Fruit fly (Drosophila melanogaster) whole organism, pupa: ENCODE data around the gene rut.

Source experiments
- CG10348 ChIP-seq: fragments of 200-800 bp; sonication (Bioruptor generic); IDR thresholded peaks from 2 replicates; pipeline ENCODE4 v1.3.6; 2022; ENCODE audit warnings: missing biosample characterization, missing genetic modification characterization
- CG12605 ChIP-seq: fragments of 200-800 bp; sonication (Bioruptor generic); IDR thresholded peaks from 2 replicates; pipeline ENCODE4 v1.3.6; 2022; ENCODE audit warnings: missing biosample characterization, missing genetic modification characterization
- CG13204 ChIP-seq: fragments of 200-800 bp; sonication (Bioruptor generic); optimal IDR thresholded peaks from 2 replicates; lab custom pipeline; 2018; ENCODE audit warnings: missing biosample characterization, mild to moderate bottlenecking, missing genetic modification characterization, moderate library complexity
- CG14655 ChIP-seq: fragments of 200-800 bp; sonication (Bioruptor generic); optimal IDR thresholded peaks from 3 replicates; lab custom pipeline; 2017; ENCODE audit warnings: mild to moderate bottlenecking, missing biosample characterization, missing genetic modification reagents, missing genetic modification characterization
- CG15710 ChIP-seq: fragments of 200-800 bp; sonication (Bioruptor generic); optimal IDR thresholded peaks from 2 replicates; lab custom pipeline; 2018; ENCODE audit warnings: missing biosample characterization, mild to moderate bottlenecking, missing genetic modification characterization, moderate library complexity
- CG17806 ChIP-seq: fragments of 200-800 bp; sonication (Bioruptor generic); optimal IDR thresholded peaks from 2 replicates; lab custom pipeline; 2018; ENCODE audit warnings: missing biosample characterization, mild to moderate bottlenecking, missing genetic modification characterization, moderate library complexity
- CG32121 ChIP-seq: fragments of 200-800 bp; sonication (Bioruptor generic); IDR thresholded peaks from 2 replicates; pipeline ENCODE4 v1.3.6; 2022; ENCODE audit warnings: missing biosample characterization, missing genetic modification characterization
- CG34367 ChIP-seq: fragments of 200-800 bp; sonication (Bioruptor generic); optimal IDR thresholded peaks from 2 replicates; lab custom pipeline; 2018; ENCODE audit warnings: missing biosample characterization, mild to moderate bottlenecking, missing genetic modification characterization
- CG4496 ChIP-seq: fragments of 200-800 bp; sonication (Bioruptor generic); IDR thresholded peaks from 3 replicates; pipeline ENCODE4 v1.3.6; 2022; ENCODE audit warnings: missing biosample characterization, missing genetic modification characterization
- CG8159 ChIP-seq: fragments of 200-800 bp; sonication (Bioruptor generic); optimal IDR thresholded peaks from 3 replicates; lab custom pipeline; 2018; ENCODE audit warnings: missing biosample characterization, mild to moderate bottlenecking, missing genetic modification characterization, moderate library complexity
- CG8301 ChIP-seq: fragments of 200-800 bp; sonication (Bioruptor generic); optimal IDR thresholded peaks from 2 replicates; lab custom pipeline; 2018; ENCODE audit warnings: missing biosample characterization, mild to moderate bottlenecking, missing genetic modification characterization
- CG9948 ChIP-seq: fragments of 200-800 bp; sonication (Bioruptor generic); optimal IDR thresholded peaks from 2 replicates; lab custom pipeline; 2018; ENCODE audit warnings: missing biosample characterization, mild to moderate bottlenecking, missing genetic modification characterization, moderate library complexity
- D1 ChIP-seq: fragments of 200-800 bp; sonication (Bioruptor generic); optimal IDR thresholded peaks from 2 replicates; lab custom pipeline; 2018; ENCODE audit warnings: missing biosample characterization, mild to moderate bottlenecking, missing genetic modification characterization, moderate library complexity
- EcR ChIP-seq: fragments of 200-800 bp; sonication (Bioruptor generic); optimal IDR thresholded peaks from 3 replicates; lab custom pipeline; 2019; ENCODE audit warnings: missing biosample characterization, missing genetic modification characterization, mild to moderate bottlenecking, moderate library complexity, missing genetic modification reagents
- Ets98B ChIP-seq: fragments of 200-800 bp; sonication (Bioruptor generic); IDR thresholded peaks from 2 replicates; pipeline ENCODE4 v1.3.6; 2022; ENCODE audit warnings: missing biosample characterization, missing genetic modification characterization
- Pif1A ChIP-seq: fragments of 200-800 bp; sonication (Bioruptor generic); optimal IDR thresholded peaks from 3 replicates; lab custom pipeline; 2016; ENCODE audit warnings: missing biosample characterization, missing genetic modification characterization
- Pif1B ChIP-seq: fragments of 200-800 bp; sonication (Bioruptor generic); optimal IDR thresholded peaks from 3 replicates; lab custom pipeline; 2016; ENCODE audit warnings: missing biosample characterization, missing genetic modification characterization
- Snoo ChIP-seq: fragments of 200-800 bp; sonication (Bioruptor generic); optimal IDR thresholded peaks from 3 replicates; lab custom pipeline; 2017; ENCODE audit warnings: missing biosample characterization, mild to moderate bottlenecking, missing genetic modification characterization, inconsistent platforms
- fd96Ca ChIP-seq: fragments of 200-800 bp; sonication (Bioruptor generic); IDR thresholded peaks from 3 replicates; pipeline ENCODE4 v1.3.6; 2022; ENCODE audit warnings: missing biosample characterization, missing genetic modification characterization
- gl ChIP-seq: fragments of 200-800 bp; sonication (Bioruptor generic); optimal IDR thresholded peaks from 2 replicates; lab custom pipeline; 2018; ENCODE audit warnings: missing biosample characterization, mild to moderate bottlenecking, missing genetic modification characterization
- rn ChIP-seq: fragments of 200-800 bp; sonication (Bioruptor generic); IDR thresholded peaks from 2 replicates; pipeline ENCODE4 v1.3.6; 2022; ENCODE audit warnings: missing biosample characterization, missing genetic modification characterization

Gene rut

DNA sequence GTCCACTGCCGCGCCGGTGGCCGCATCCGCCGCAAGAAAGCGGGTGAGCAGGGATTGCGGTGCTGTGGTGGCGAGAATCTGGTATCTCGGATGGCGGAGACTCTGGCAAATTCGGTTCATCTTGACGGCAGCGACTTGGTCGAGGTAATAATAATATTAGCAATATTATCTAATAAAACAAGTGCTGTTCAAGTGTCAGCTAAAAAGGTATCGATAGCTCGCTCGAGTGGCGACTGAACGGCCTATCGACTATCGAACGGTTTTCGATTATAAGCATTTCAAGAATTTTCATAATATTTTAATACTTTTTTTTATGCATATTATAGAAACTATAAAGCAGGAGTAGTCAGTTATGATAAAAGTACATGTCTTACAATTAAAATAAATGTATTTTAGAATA lies 12.1 kb upstream of the rut start, which contains the start of gene Grx5:
Gene Grx5, minus strand, starts transcription at position 216 of the 400 bp plus-strand sequence.
- TF ChIP-seq EcR (no peak), CG17806 (no peak), CG13204 (GFP tag; lab: Kevin White, UChicago) (no peak), CG8159 (tag; lab: Kevin White, UChicago) (no peak), CG8301 (tag; lab: Kevin White, UChicago) (no peak), Snoo (tag; lab: Kevin White, UChicago) (no peak), Pif1A (GFP tag; lab: Kevin White, UChicago) (no peak), Ets98B (GFP tag; lab: Robert Waterston, UW) (no peak), CG4496 (no peak), fd96Ca (no peak), CG34367 (tag; lab: Kevin White, UChicago) (no peak), CG15710 (tag; lab: Kevin White, UChicago) (no peak), rn (no peak), CG12605 (GFP tag; lab: Robert Waterston, UW) (no peak), Pif1B (GFP tag; lab: Kevin White, UChicago) (no peak), CG14655 (GFP tag; lab: Kevin White, UChicago) (no peak), D1 (tag; lab: Kevin White, UChicago) (no peak), CG9948 (no peak), gl (tag; lab: Kevin White, UChicago) (no peak)

DNA sequence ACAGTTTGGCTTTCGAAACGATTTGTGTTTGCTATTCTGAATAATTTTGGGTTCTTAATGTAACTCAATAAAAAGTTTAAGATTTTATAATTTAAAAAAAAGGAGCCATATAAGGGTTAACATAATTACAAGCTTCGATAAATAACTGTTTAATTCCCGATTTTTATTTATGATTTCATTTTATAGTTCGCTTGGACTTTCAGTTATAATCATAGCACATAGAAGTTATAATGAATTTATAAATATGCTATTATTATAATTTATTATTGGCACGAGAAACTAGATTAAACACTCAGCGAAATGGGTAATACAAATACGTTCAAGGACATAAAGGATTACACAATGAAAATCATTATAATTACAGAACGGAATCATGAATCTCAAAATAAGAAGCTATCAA lies 10.6 kb upstream of the rut start, which contains the start of gene CG14410:
Gene CG14410, plus strand, starts transcription at position 301 of the 400 bp plus-strand sequence.
- TF ChIP-seq Pif1A (GFP tag; lab: Kevin White, UChicago) (no peak), CG8159 (tag; lab: Kevin White, UChicago) (no peak), EcR (no peak), fd96Ca (no peak), CG32121 (GFP tag; lab: Robert Waterston, UW) (no peak), CG8301 (tag; lab: Kevin White, UChicago) (no peak), CG9948 (no peak), CG4496 (no peak), Snoo (tag; lab: Kevin White, UChicago) (no peak), CG12605 (GFP tag; lab: Robert Waterston, UW) (no peak), D1 (tag; lab: Kevin White, UChicago) (no peak), Pif1B (GFP tag; lab: Kevin White, UChicago) (no peak), Ets98B (GFP tag; lab: Robert Waterston, UW) (no peak), CG14655 (GFP tag; lab: Kevin White, UChicago) (no peak), CG10348 (no peak)

- no peak for TF ChIP-seq CG17806
- no peak for TF ChIP-seq Pif1B (GFP tag; lab: Kevin White, UChicago)
- TF ChIP-seq EcR, result peak; percentile 28
- peak; percentile 61 for TF ChIP-seq CG13204 (GFP tag; lab: Kevin White, UChicago)
Measured at dm6 chrX:14832562-14833303, 6.9 kb upstream of the rut start, which contains the start of gene CG14411. Gene CG14411, plus strand, starts transcription at chrX:14832647.

DNA sequence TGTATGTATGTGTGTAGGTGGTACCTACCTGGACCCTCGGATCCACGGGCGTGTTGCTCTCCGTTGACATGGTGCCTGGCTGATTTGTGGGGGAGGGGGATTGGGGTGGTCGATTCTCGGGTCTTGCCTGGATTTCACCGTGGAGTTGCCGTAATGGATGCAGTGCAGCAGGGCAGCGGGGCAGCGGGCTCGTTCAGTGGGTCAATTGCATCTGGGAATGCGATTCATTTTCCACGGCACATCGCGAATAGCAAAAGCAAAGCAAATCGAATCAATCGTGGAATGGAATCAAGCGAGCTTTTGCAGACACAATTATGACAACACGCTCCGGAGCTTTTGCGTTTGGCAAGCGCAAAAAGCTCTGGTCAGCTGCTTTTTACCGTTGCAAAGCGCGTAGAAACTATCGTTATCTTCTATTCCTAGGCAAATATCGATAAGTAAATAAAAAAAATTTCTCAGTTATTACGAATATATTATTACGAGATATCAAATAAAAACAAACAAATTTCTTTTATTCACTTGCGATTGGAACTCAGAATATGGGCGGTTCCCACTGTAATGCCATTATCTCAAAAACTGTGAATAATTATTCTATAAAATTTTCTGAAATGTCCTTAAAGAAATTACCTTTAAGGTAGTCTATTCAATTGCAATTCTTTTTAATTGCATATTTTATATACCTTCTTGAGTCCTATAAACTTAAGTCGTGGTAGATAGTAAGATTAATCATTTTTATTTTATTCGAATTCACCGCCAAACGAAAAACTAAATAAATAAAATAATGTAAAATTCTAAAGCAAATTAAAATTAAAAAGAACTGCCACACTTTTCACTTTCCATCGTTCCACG lies 6.1 kb upstream of the rut start, which contains the start of gene CG14408:
Gene CG14408, minus strand, starts transcription at position 321 of the 849 bp plus-strand sequence.
- TF ChIP-seq Pif1B (GFP tag; lab: Kevin White, UChicago), result no peak
- no peak for TF ChIP-seq CG4496
- no peak for TF ChIP-seq CG13204 (GFP tag; lab: Kevin White, UChicago)
- TF ChIP-seq gl (tag; lab: Kevin White, UChicago), result no peak
- no peak for TF ChIP-seq CG32121 (GFP tag; lab: Robert Waterston, UW)
- TF ChIP-seq CG34367 (tag; lab: Kevin White, UChicago), result no peak
- no peak for TF ChIP-seq Ets98B (GFP tag; lab: Robert Waterston, UW)

DNA sequence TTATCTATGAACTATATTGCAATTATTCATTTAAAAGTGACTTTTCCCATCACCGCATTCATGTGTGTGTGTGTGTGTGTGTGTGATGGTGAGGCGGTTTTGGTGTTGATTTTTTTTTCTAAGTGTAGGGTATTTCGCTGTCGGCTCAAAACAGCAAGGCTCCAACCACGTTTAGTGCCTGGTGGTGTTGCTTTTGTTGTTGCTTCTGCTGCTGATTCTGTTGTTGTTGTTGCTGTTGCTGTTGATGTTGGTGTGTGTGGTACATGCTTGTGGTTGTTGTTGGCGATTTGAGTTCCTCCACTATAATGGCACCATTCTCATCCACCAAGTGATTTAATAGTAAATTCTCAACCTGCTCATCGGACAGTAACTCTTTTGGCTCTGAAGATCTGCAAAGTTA lies 1.8 kb upstream of the rut start:
- TF ChIP-seq Pif1B (GFP tag; lab: Kevin White, UChicago) (no peak), Snoo (tag; lab: Kevin White, UChicago) (no peak), gl (tag; lab: Kevin White, UChicago) (no peak), CG8301 (tag; lab: Kevin White, UChicago) (no peak), fd96Ca (no peak), CG9948 (no peak), D1 (tag; lab: Kevin White, UChicago) (no peak), CG4496 (no peak), Pif1A (GFP tag; lab: Kevin White, UChicago) (no peak), Ets98B (GFP tag; lab: Robert Waterston, UW) (no peak), CG13204 (GFP tag; lab: Kevin White, UChicago) (no peak)

DNA sequence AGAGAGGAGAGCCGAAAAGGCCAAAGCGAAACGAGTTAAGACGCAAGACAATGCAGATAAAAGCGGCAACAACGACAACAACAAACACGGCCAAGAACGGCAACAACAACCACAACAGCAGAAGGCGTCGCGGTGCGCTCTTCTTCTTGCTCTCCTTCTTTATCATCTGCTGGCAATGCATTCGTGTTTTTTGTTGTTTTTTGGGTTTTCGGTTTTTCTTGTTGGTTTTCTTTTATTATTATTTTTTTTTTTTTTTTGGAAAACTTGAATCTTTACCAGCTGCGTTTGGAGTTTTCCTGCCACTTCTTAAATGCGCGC lies 444 bp downstream of the rut start:
- no peak for TF ChIP-seq gl (tag; lab: Kevin White, UChicago)
- no peak for TF ChIP-seq CG14655 (GFP tag; lab: Kevin White, UChicago)
- TF ChIP-seq CG9948, result no peak
- TF ChIP-seq Pif1A (GFP tag; lab: Kevin White, UChicago), result no peak
- no peak for TF ChIP-seq fd96Ca
- no peak for TF ChIP-seq CG15710 (tag; lab: Kevin White, UChicago)
- no peak for TF ChIP-seq rn
- no peak for TF ChIP-seq Snoo (tag; lab: Kevin White, UChicago)
- TF ChIP-seq CG12605 (GFP tag; lab: Robert Waterston, UW), result no peak
- TF ChIP-seq CG8159 (tag; lab: Kevin White, UChicago), result no peak
- no peak for TF ChIP-seq CG34367 (tag; lab: Kevin White, UChicago)
- no peak for TF ChIP-seq Ets98B (GFP tag; lab: Robert Waterston, UW)
- TF ChIP-seq Pif1B (GFP tag; lab: Kevin White, UChicago), result no peak
